Fruit fly (Drosophila melanogaster): ENCODE results near the gene CG15459.
A peak's percentile ranks its signal among the peaks of the same experiment; 100 is the strongest.

Gene CG15459

dm6 chrX:20429482-20430204 is 16.3 kb upstream of the CG15459 start, which contains the start of the genes CG11710 and mal (continued):
- TF ChIP-seq Nf-YA (GFP tag; IDR thresholded peaks at IDR 0.05) (0 out of 2 replicates have a peak, but pooled peaks have one; percentile 35), CG10431 (GFP tag; optimal IDR thresholded peaks at IDR 0.05) (no peak), CG3407 (GFP tag; optimal IDR thresholded peaks at IDR 0.05) (no peak), tll (GFP tag; optimal IDR thresholded peaks at IDR 0.05) (no peak), BtbVII (GFP tag; optimal IDR thresholded peaks at IDR 0.05) (peak; percentile 78), CG16779 (GFP tag; IDR thresholded peaks at IDR 0.05) (no peak), Dref (GFP tag; IDR thresholded peaks at IDR 0.05) (peak; percentile 61), CG9817 (tag; optimal IDR thresholded peaks at IDR 0.05) (peak; percentile 67), NFAT (GFP tag; IDR thresholded peaks at IDR 0.05) (peak; percentile 13; the same call in 1 of the 2 replicates), dysf (GFP tag; IDR thresholded peaks at IDR 0.05) (peak; percentile 91), cwo (GFP tag; optimal IDR thresholded peaks at IDR 0.05) (peak; percentile 73), esg (GFP tag; conservative IDR thresholded peaks at IDR 0.05) (peak; percentile 80), fu2 (GFP tag; optimal IDR thresholded peaks at IDR 0.05) (peak; percentile 53), Hey (tag; optimal IDR thresholded peaks at IDR 0.05) (no peak), nerfin-2 (GFP tag; IDR thresholded peaks at IDR 0.05; ENCODE audit: partially characterized antibody) (0 out of 2 replicates have a peak, but pooled peaks have one; percentile 43), nau (GFP tag; optimal IDR thresholded peaks at IDR 0.05) (no peak), Max (GFP tag; optimal IDR thresholded peaks at IDR 0.05) (peak; percentile 72), CG6791 (GFP tag; IDR thresholded peaks at IDR 0.05; ENCODE audit: partially characterized antibody) (peak; percentile 42; the same call in 2 of the 3 replicates), HmgD (GFP tag; optimal IDR thresholded peaks at IDR 0.05) (peak; percentile 12), btn (GFP tag; optimal IDR thresholded peaks at IDR 0.05) (peak; percentile 14), chinmo (GFP tag; IDR thresholded peaks at IDR 0.05; ENCODE audit: partially characterized antibody) (no peak), Gug (GFP tag; IDR thresholded peaks at IDR 0.05) (peak; percentile 74; the same call in 3 of the 4 replicates), zfh1 (GFP tag; IDR thresholded peaks at IDR 0.05) (peak; percentile 50; the same call in 2 of the 3 replicates), CG4282 (GFP tag; optimal IDR thresholded peaks at IDR 0.05) (no peak), CG3838 (GFP tag; optimal IDR thresholded peaks at IDR 0.05) (peak; percentile 47), jigr1 (GFP tag; IDR thresholded peaks at IDR 0.05) (peak; percentile 59; the same call in 1 of the 3 replicates), Abd-B (GFP tag; optimal IDR thresholded peaks at IDR 0.05) (peak; percentile 85), CG15011 (GFP tag; optimal IDR thresholded peaks at IDR 0.05) (no peak), Ets97D (GFP tag; optimal IDR thresholded peaks at IDR 0.05) (peak; percentile 44), CG7928 (GFP tag; optimal IDR thresholded peaks at IDR 0.05) (peak; percentile 37), Hand (GFP tag; optimal IDR thresholded peaks at IDR 0.05) (peak; percentile 18), lbe (GFP tag; optimal IDR thresholded peaks at IDR 0.05) (peak; percentile 67), CG5180 (GFP tag; optimal IDR thresholded peaks at IDR 0.05) (no peak), sens (GFP tag) (peak; percentile 95), rib (GFP tag; IDR thresholded peaks at IDR 0.05) (no peak), CG2116 (GFP tag; optimal IDR thresholded peaks at IDR 0.05) (peak; percentile 69), gce (GFP tag; IDR thresholded peaks at IDR 0.05) (peak; percentile 33; the same call in 1 of the 3 replicates), D19B (GFP tag; optimal IDR thresholded peaks at IDR 0.05) (peak; percentile 83), knrl (GFP tag; IDR thresholded peaks at IDR 0.05; ENCODE audit: partially characterized antibody) (no peak), tgo (GFP tag; IDR thresholded peaks at IDR 0.05) (peak; percentile 77), eyg (GFP tag; optimal IDR thresholded peaks at IDR 0.05) (peak; percentile 71), bbx (GFP tag; IDR thresholded peaks at IDR 0.05; ENCODE audit: partially characterized antibody) (peak; percentile 56; the same call in 1 of the 2 replicates), bigmax (GFP tag; optimal IDR thresholded peaks at IDR 0.05) (no peak), bowl (GFP tag; IDR thresholded peaks at IDR 0.05) (no peak), az2 (GFP tag; optimal IDR thresholded peaks at IDR 0.05) (peak; percentile 68), mirr (GFP tag; optimal IDR thresholded peaks at IDR 0.05) (peak; percentile 80), Rx (GFP tag; IDR thresholded peaks at IDR 0.05) (no peak; the same call in 1 of the 2 replicates), onecut (GFP tag; IDR thresholded peaks at IDR 0.05) (peak; percentile 71), CG2202 (tag; optimal IDR thresholded peaks at IDR 0.05) (peak; percentile 36)
